Fruit fly (Drosophila melanogaster) whole organism, embryonic: Measurements from ENCODE around the gene CG11679.

ENCODE experiments used
- Asciz ChIP-seq: fragments of 200-800 bp; sonication (Bioruptor generic); optimal IDR thresholded peaks from 2 replicates; lab custom pipeline; 2017; ENCODE audit warnings: missing biosample characterization, mild to moderate bottlenecking, missing genetic modification characterization, missing genetic modification reagents
- CG10654 ChIP-seq: fragments of 200-800 bp; sonication (Bioruptor generic); optimal IDR thresholded peaks from 2 replicates; lab custom pipeline; 2016; ENCODE audit warnings: missing biosample characterization, missing genetic modification characterization
- CG10979 ChIP-seq: fragments of 200-800 bp; sonication (Bioruptor generic); optimal IDR thresholded peaks from 2 replicates; lab custom pipeline; 2018; ENCODE audit warnings: missing biosample characterization, mild to moderate bottlenecking, missing genetic modification characterization, moderate library complexity
- CG11695 ChIP-seq: fragments of 200-800 bp; sonication (Bioruptor generic); IDR thresholded peaks from 3 replicates; pipeline ENCODE4 v1.3.6; 2022; ENCODE audit warnings: missing biosample characterization, missing genetic modification characterization
- CG12104 ChIP-seq: fragments of 200-800 bp; sonication (Bioruptor generic); optimal IDR thresholded peaks from 3 replicates; lab custom pipeline; 2016; ENCODE audit warnings: missing biosample characterization, missing genetic modification characterization
- CG1233 ChIP-seq: fragments of 200-800 bp; sonication (Bioruptor generic); optimal IDR thresholded peaks from 4 replicates; lab custom pipeline; 2018; ENCODE audit warnings: missing biosample characterization, mild to moderate bottlenecking, missing genetic modification characterization
- CG12659 ChIP-seq: fragments of 200-800 bp; sonication (Bioruptor generic); optimal IDR thresholded peaks from 3 replicates; lab custom pipeline; 2017; ENCODE audit warnings: mild to moderate bottlenecking, missing biosample characterization, missing genetic modification reagents, missing genetic modification characterization
- CG14441 ChIP-seq: fragments of 200-800 bp; sonication (Bioruptor generic); IDR thresholded peaks from 2 replicates; pipeline ENCODE4 v1.3.6; 2022; ENCODE audit warnings: missing biosample characterization, missing genetic modification characterization
- CG15011 ChIP-seq: fragments of 200-800 bp; sonication (Bioruptor generic); optimal IDR thresholded peaks from 3 replicates; lab custom pipeline; 2018; ENCODE audit warnings: missing biosample characterization, mild to moderate bottlenecking, missing genetic modification characterization
- CG1603 ChIP-seq: fragments of 200-800 bp; sonication (Bioruptor generic); optimal IDR thresholded peaks from 2 replicates; lab custom pipeline; 2019; ENCODE audit warnings: missing biosample characterization, mild to moderate bottlenecking, missing genetic modification characterization, moderate library complexity
- CG16779 ChIP-seq: fragments of 200-800 bp; sonication (Bioruptor generic); IDR thresholded peaks from 2 replicates; pipeline ENCODE4 v1.3.6; 2022; ENCODE audit warnings: missing biosample characterization, missing genetic modification characterization
- CG16863 ChIP-seq: fragments of 200-800 bp; sonication (Bioruptor generic); optimal IDR thresholded peaks from 3 replicates; lab custom pipeline; 2016; ENCODE audit warnings: missing biosample characterization, missing genetic modification characterization
- CG17361 ChIP-seq: fragments of 200-800 bp; sonication (Bioruptor generic); IDR thresholded peaks from 3 replicates; pipeline ENCODE4 v1.3.6; 2022; ENCODE audit warnings: missing biosample characterization, missing genetic modification characterization
- CG17385 ChIP-seq: fragments of 200-800 bp; sonication (Bioruptor generic); optimal IDR thresholded peaks from 3 replicates; lab custom pipeline; 2018; ENCODE audit warnings: missing biosample characterization, mild to moderate bottlenecking, missing genetic modification characterization
- CG18011 ChIP-seq: fragments of 200-800 bp; sonication (Bioruptor generic); optimal IDR thresholded peaks from 2 replicates; lab custom pipeline; 2017; ENCODE audit warnings: missing biosample characterization, missing genetic modification characterization, mild to moderate bottlenecking, moderate library complexity, missing genotype
- CG1832 ChIP-seq: fragments of 200-800 bp; sonication (Bioruptor generic); optimal IDR thresholded peaks from 2 replicates; lab custom pipeline; 2017; ENCODE audit warnings: missing biosample characterization, mild to moderate bottlenecking, missing genetic modification characterization, inconsistent platforms
- CG18476 ChIP-seq: fragments of 200-800 bp; sonication (Bioruptor generic); optimal IDR thresholded peaks from 2 replicates; lab custom pipeline; 2016; ENCODE audit warnings: missing biosample characterization, mild to moderate bottlenecking, missing genetic modification characterization
- CG33213 ChIP-seq: fragments of 200-800 bp; sonication (Bioruptor generic); optimal IDR thresholded peaks from 3 replicates; lab custom pipeline; 2016; ENCODE audit warnings: missing biosample characterization, missing genetic modification characterization
- CG34422 ChIP-seq: fragments of 200-800 bp; sonication (Bioruptor generic); IDR thresholded peaks from 3 replicates; pipeline ENCODE4 v1.3.6; 2022; ENCODE audit warnings: missing biosample characterization, missing genetic modification characterization
- CG3847 ChIP-seq: fragments of 200-800 bp; sonication (Bioruptor generic); IDR thresholded peaks from 2 replicates; pipeline ENCODE4 v1.3.6; 2022; ENCODE audit warnings: missing biosample characterization, missing genetic modification characterization
- CG4328 ChIP-seq: fragments of 200-800 bp; sonication (Bioruptor generic); optimal IDR thresholded peaks from 3 replicates; lab custom pipeline; 2017; ENCODE audit warnings: missing biosample characterization, missing genetic modification reagents, missing genetic modification characterization
- CG4820 ChIP-seq: fragments of 200-800 bp; sonication (Bioruptor generic); optimal IDR thresholded peaks from 3 replicates; lab custom pipeline; 2016; ENCODE audit warnings: missing biosample characterization, missing genetic modification characterization
- CG5245 ChIP-seq: fragments of 200-800 bp; sonication (Bioruptor generic); optimal IDR thresholded peaks from 3 replicates; lab custom pipeline; 2016; ENCODE audit warnings: missing biosample characterization, missing genetic modification characterization
- CG6272 ChIP-seq: fragments of 200-800 bp; sonication (Bioruptor generic); IDR thresholded peaks from 2 replicates; pipeline ENCODE4 v1.3.6; 2022; ENCODE audit warnings: missing biosample characterization, missing genetic modification characterization
- CG7271 ChIP-seq: fragments of 200-800 bp; sonication (Bioruptor generic); optimal IDR thresholded peaks from 2 replicates; lab custom pipeline; 2018; ENCODE audit warnings: missing biosample characterization, mild to moderate bottlenecking, missing genetic modification characterization, moderate library complexity
- Camta ChIP-seq: fragments of 200-800 bp; sonication (Bioruptor generic); optimal IDR thresholded peaks from 2 replicates; lab custom pipeline; 2016; ENCODE audit warnings: missing biosample characterization, missing genetic modification characterization
- D19A ChIP-seq: fragments of 200-800 bp; optimal IDR thresholded peaks from 3 replicates; lab custom pipeline; 2019; ENCODE audit warnings: missing biosample characterization, mild to moderate bottlenecking, missing genetic modification characterization, moderate library complexity
- HLH3B ChIP-seq: fragments of 200-800 bp; sonication (Bioruptor generic); IDR thresholded peaks from 2 replicates; pipeline ENCODE4 v1.3.6; 2022; ENCODE audit warnings: missing biosample characterization, missing genetic modification characterization
- Hey ChIP-seq: fragments of 200-800 bp; sonication (Bioruptor generic); optimal IDR thresholded peaks from 3 replicates; lab custom pipeline; 2018; ENCODE audit warnings: missing biosample characterization, mild to moderate bottlenecking, missing genetic modification characterization
- Max ChIP-seq: fragments of 200-800 bp; sonication (Bioruptor generic); optimal IDR thresholded peaks from 2 replicates; lab custom pipeline; 2016; ENCODE audit warnings: missing biosample characterization, mild to moderate bottlenecking, missing genetic modification characterization
- NC2α ChIP-seq: fragments of 200-800 bp; sonication (Bioruptor generic); optimal IDR thresholded peaks from 2 replicates; lab custom pipeline; 2016; ENCODE audit warnings: missing biosample characterization, missing genetic modification characterization
- Nf-YA ChIP-seq: fragments of 200-800 bp; sonication (Bioruptor generic); IDR thresholded peaks from 2 replicates; pipeline ENCODE4 v1.3.6; 2022; ENCODE audit warnings: missing biosample characterization, missing genetic modification characterization
- Nf-YC ChIP-seq: fragments of 200-800 bp; optimal IDR thresholded peaks from 3 replicates; lab custom pipeline; 2019; ENCODE audit warnings: missing biosample characterization, mild to moderate bottlenecking, missing genetic modification characterization, moderate library complexity
- Pdp1 ChIP-seq, 2 experiments: fragments of 200-800 bp; sonication (Bioruptor generic); optimal IDR thresholded peaks; 3 replicates each; lab custom pipeline; 2016; ENCODE audit warnings: missing biosample characterization in 2 of 2, missing genetic modification characterization in 2 of 2, mild to moderate bottlenecking in 1 of 2, moderate library complexity in 1 of 2
- Rfx ChIP-seq: fragments of 200-800 bp; sonication (Bioruptor generic); IDR thresholded peaks from 2 replicates; pipeline ENCODE4 v1.3.6; 2022; ENCODE audit warnings: missing biosample characterization, missing genetic modification characterization
- Sry-β ChIP-seq: fragments of 200-800 bp; sonication (Bioruptor generic); optimal IDR thresholded peaks from 2 replicates; lab custom pipeline; 2018; ENCODE audit warnings: missing biosample characterization, mild to moderate bottlenecking, missing genetic modification characterization, moderate library complexity
- amos ChIP-seq: fragments of 200-800 bp; sonication (Bioruptor generic); IDR thresholded peaks from 2 replicates; pipeline ENCODE4 v1.3.6; 2022; ENCODE audit warnings: missing biosample characterization, missing genetic modification characterization; ENCODE audit not compliant: partially characterized antibody
- az2 ChIP-seq: fragments of 200-800 bp; sonication (Bioruptor generic); optimal IDR thresholded peaks from 3 replicates; lab custom pipeline; 2016; ENCODE audit warnings: missing biosample characterization, missing genetic modification characterization
- bab2 ChIP-seq: fragments of 200-800 bp; sonication (Bioruptor generic); optimal IDR thresholded peaks from 2 replicates; lab custom pipeline; 2016; ENCODE audit warnings: missing biosample characterization, missing genetic modification characterization
- bcd ChIP-seq: fragments of 200-800 bp; sonication (Bioruptor generic); optimal IDR thresholded peaks from 2 replicates; lab custom pipeline; 2017; ENCODE audit warnings: missing biosample characterization, mild to moderate bottlenecking, missing genetic modification characterization
- br ChIP-seq: fragments of >200 bp; optimal IDR thresholded peaks from 2 replicates; lab custom pipeline; 2017
- cas ChIP-seq: fragments of 200-800 bp; sonication (Bioruptor generic); IDR thresholded peaks from 2 replicates; pipeline ENCODE4 v1.3.6; 2022; ENCODE audit warnings: missing biosample characterization, missing genetic modification characterization
- onecut ChIP-seq: fragments of 200-800 bp; sonication (Bioruptor generic); IDR thresholded peaks from 2 replicates; pipeline ENCODE4 v1.3.6; 2022; ENCODE audit warnings: missing biosample characterization, missing genetic modification characterization
- salm ChIP-seq: fragments of 200-800 bp; sonication (Bioruptor generic); optimal IDR thresholded peaks from 2 replicates; lab custom pipeline; 2018; ENCODE audit warnings: missing biosample characterization, mild to moderate bottlenecking, missing genetic modification characterization
- sd ChIP-seq: fragments of 200-800 bp; sonication (Bioruptor generic); optimal IDR thresholded peaks from 3 replicates; lab custom pipeline; 2018; ENCODE audit warnings: missing biosample characterization, mild to moderate bottlenecking, missing genetic modification characterization, moderate library complexity
- seq ChIP-seq: fragments of 200-800 bp; sonication (Bioruptor generic); IDR thresholded peaks from 2 replicates; pipeline ENCODE4 v1.3.6; 2022; ENCODE audit warnings: missing biosample characterization, missing genetic modification characterization
- sug ChIP-seq: fragments of 200-800 bp; optimal IDR thresholded peaks from 2 replicates; lab custom pipeline; 2019; ENCODE audit warnings: missing biosample characterization, mild to moderate bottlenecking, missing genetic modification characterization, moderate library complexity
- tll ChIP-seq, 2 experiments: fragments of 200-800 bp in 1 of 2; fragments of >200 bp in 1 of 2; sonication (Bioruptor generic) in 1 of 2; optimal IDR thresholded peaks; 2 replicates each; lab custom pipeline; 2017 to 2019; ENCODE audit warnings: missing biosample characterization in 2 of 2, missing genetic modification characterization in 2 of 2, mild to moderate bottlenecking in 1 of 2, moderate library complexity in 1 of 2
- toy ChIP-seq: fragments of 200-800 bp; sonication (Bioruptor generic); IDR thresholded peaks from 2 replicates; pipeline ENCODE4 v1.3.6; 2022; ENCODE audit warnings: missing biosample characterization, missing genetic modification characterization
- zfh1 ChIP-seq: fragments of 200-800 bp; sonication (Bioruptor generic); IDR thresholded peaks from 3 replicates; pipeline ENCODE4 v1.3.6; 2022; ENCODE audit warnings: missing biosample characterization, missing genetic modification characterization
- zfh2 ChIP-seq: fragments of 200-800 bp; sonication (Bioruptor generic); optimal IDR thresholded peaks from 2 replicates; lab custom pipeline; 2016; ENCODE audit warnings: missing biosample characterization, missing genetic modification characterization

Gene CG11679

dm6 chrX:15703720-15704206 is 35.0 kb downstream of the CG11679 start, which contains the start of the genes Pis and Hap40 (continued):
- TF ChIP-seq Pdp1 (GFP tag; optimal IDR thresholded peaks at IDR 0.05; lab: Kevin White, UChicago) (peak; percentile 42 to 74), salm (tag; lab: Kevin White, UChicago) (peak; percentile 27), amos (GFP tag; lab: Robert Waterston, UW) (no peak), br (lab: Kevin White, UChicago) (no peak), Camta (GFP tag; lab: Kevin White, UChicago) (peak; percentile 50), CG16779 (no peak), CG1603 (tag; lab: Kevin White, UChicago) (peak; percentile 48), D19A (tag; lab: Kevin White, UChicago) (peak; percentile 51), CG18476 (GFP tag; lab: Kevin White, UChicago) (peak; percentile 48), az2 (GFP tag; lab: Kevin White, UChicago) (peak; percentile 44), CG10654 (GFP tag; lab: Kevin White, UChicago) (peak; percentile 41), zfh2 (peak; percentile 60), Asciz (GFP tag; lab: Kevin White, UChicago) (no peak), cas (GFP tag; lab: Robert Waterston, UW) (peak; percentile 51; the same call in 1 of the 2 replicates), CG5245 (peak; percentile 10), bcd (GFP tag; lab: Kevin White, UChicago) (peak; percentile 80), CG17385 (peak; percentile 48), CG11695 (GFP tag; lab: Robert Waterston, UW) (peak; percentile 67; the same call in 2 of the 3 replicates), Sry-β (GFP tag; lab: Kevin White, UChicago) (no peak), CG6272 (GFP tag; lab: Robert Waterston, UW) (peak; percentile 57), toy (GFP tag; lab: Robert Waterston, UW) (no peak), onecut (GFP tag; lab: Robert Waterston, UW) (peak; percentile 41), CG1233 (peak; percentile 37), CG14441 (GFP tag; lab: Robert Waterston, UW) (peak; percentile 74), CG4328 (GFP tag; lab: Kevin White, UChicago) (peak; percentile 31), CG12659 (GFP tag; lab: Kevin White, UChicago) (peak; percentile 88), seq (GFP tag; lab: Robert Waterston, UW) (peak; percentile 51; the same call in 1 of the 2 replicates), sug (peak; percentile 80), zfh1 (GFP tag; lab: Robert Waterston, UW) (peak; percentile 67; the same call in 2 of the 3 replicates), Max (GFP tag; lab: Kevin White, UChicago) (peak; percentile 63), Nf-YC (tag; lab: Kevin White, UChicago) (peak; percentile 64), HLH3B (GFP tag; lab: Robert Waterston, UW) (peak; percentile 49; the same call in 1 of the 2 replicates), CG18011 (GFP tag; lab: Kevin White, UChicago) (no peak), CG10979 (tag; lab: Kevin White, UChicago) (peak; percentile 67), bab2 (GFP tag; lab: Kevin White, UChicago) (peak; percentile 35), CG3847 (GFP tag; lab: Robert Waterston, UW) (peak; percentile 81), NC2α (GFP tag; lab: Kevin White, UChicago) (no peak), tll (GFP tag; optimal IDR thresholded peaks at IDR 0.05; lab: Kevin White, UChicago) (peak in 1 of 2 experiments; percentile 87), CG12104 (GFP tag; lab: Kevin White, UChicago) (peak; percentile 60), CG1832 (GFP tag; lab: Kevin White, UChicago) (no peak), Rfx (GFP tag; lab: Robert Waterston, UW) (peak; percentile 85), Hey (tag; lab: Kevin White, UChicago) (no peak), CG34422 (GFP tag; lab: Robert Waterston, UW) (peak; percentile 61; the same call in 2 of the 3 replicates), CG4820 (GFP tag; lab: Kevin White, UChicago) (peak; percentile 57), CG15011 (GFP tag; lab: Kevin White, UChicago) (peak; percentile 32), CG16863 (GFP tag; lab: Kevin White, UChicago) (no peak), CG33213 (no peak), CG17361 (GFP tag; lab: Robert Waterston, UW) (peak; percentile 88), CG7271 (tag; lab: Kevin White, UChicago) (no peak), sd (peak; percentile 58), Nf-YA (GFP tag; lab: Robert Waterston, UW) (no peak)
